Fruit fly (Drosophila melanogaster): ENCODE data around the gene PolI.

PolI gene

dm6 chr3R:8206628-8207275 is 26.6 kb upstream of the PolI start (continued):
- TF ChIP-seq CG8281 (tag; optimal IDR thresholded peaks at IDR 0.05) (peak; percentile 45), gsb-n (tag; optimal IDR thresholded peaks at IDR 0.05) (peak; percentile 29), CG4424 (GFP tag; optimal IDR thresholded peaks at IDR 0.05) (peak; percentile 2), CG3407 (GFP tag; optimal IDR thresholded peaks at IDR 0.05) (peak; percentile 9), CG17186 (GFP tag; optimal IDR thresholded peaks at IDR 0.05) (no peak), H2.0 (GFP tag; IDR thresholded peaks at IDR 0.05) (peak; percentile 35; the same call in 1 of the 2 replicates), exex (tag; optimal IDR thresholded peaks at IDR 0.05) (peak; percentile 63), CG3995 (GFP tag; optimal IDR thresholded peaks at IDR 0.05) (no peak), CG2875 (GFP tag; optimal IDR thresholded peaks at IDR 0.05) (peak; percentile 41), Hr3 (GFP tag; optimal IDR thresholded peaks at IDR 0.05) (peak; percentile 30), CG8388 (GFP tag; optimal IDR thresholded peaks at IDR 0.05) (peak; percentile 45), tin (GFP tag; optimal IDR thresholded peaks at IDR 0.05) (no peak), Ets65A (GFP tag) (peak; percentile 91), dmrt11E (tag; optimal IDR thresholded peaks at IDR 0.05) (peak; percentile 52), CG13894 (tag; optimal IDR thresholded peaks at IDR 0.05) (no peak), CG17361 (GFP tag; IDR thresholded peaks at IDR 0.05) (peak; percentile 62), CG3838 (GFP tag; optimal IDR thresholded peaks at IDR 0.05) (peak; percentile 15), HLH3B (GFP tag; IDR thresholded peaks at IDR 0.05) (0 out of 2 replicates have a peak, but pooled peaks have one; percentile 16), Hmr (GFP tag; optimal IDR thresholded peaks at IDR 0.05) (peak; percentile 62), Rx (GFP tag; IDR thresholded peaks at IDR 0.05) (no peak), BtbVII (GFP tag; optimal IDR thresholded peaks at IDR 0.05) (peak; percentile 20), unc-4 (GFP tag; IDR thresholded peaks at IDR 0.05; ENCODE audit: partially characterized antibody) (no peak), Dad (GFP tag; optimal IDR thresholded peaks at IDR 0.05) (no peak), cad (GFP tag; optimal IDR thresholded peaks at IDR 0.05) (no peak), fd102C (GFP tag; optimal IDR thresholded peaks at IDR 0.05) (no peak), CG10209 (GFP tag; optimal IDR thresholded peaks at IDR 0.05) (peak; percentile 37), Gug (GFP tag; IDR thresholded peaks at IDR 0.05) (0 out of 4 replicates have a peak, but pooled peaks have one; percentile 34), CG4282 (GFP tag; optimal IDR thresholded peaks at IDR 0.05) (no peak), Abd-B (GFP tag; optimal IDR thresholded peaks at IDR 0.05) (peak; percentile 35), Dbx (GFP tag; IDR thresholded peaks at IDR 0.05) (0 out of 3 replicates have a peak, but pooled peaks have one; percentile 27), CG10147 (GFP tag; optimal IDR thresholded peaks at IDR 0.05) (peak; percentile 35), Kr (GFP tag; optimal IDR thresholded peaks at IDR 0.05) (no peak), D (optimal IDR thresholded peaks at IDR 0.05) (no peak), D (GFP tag; optimal IDR thresholded peaks at IDR 0.05) (peak; percentile 21), lab (GFP tag; optimal IDR thresholded peaks at IDR 0.05) (peak; percentile 66), CG32532 (GFP tag; IDR thresholded peaks at IDR 0.05) (peak; percentile 26; the same call in 1 of the 2 replicates), ATbp (GFP tag; optimal IDR thresholded peaks at IDR 0.05) (peak; percentile 1), BEAF-32 (GFP tag; optimal IDR thresholded peaks at IDR 0.05) (no peak), Eip74EF (GFP tag; optimal IDR thresholded peaks at IDR 0.05) (peak in 1 of 2 experiments; percentile 29), CG10543 (GFP tag; optimal IDR thresholded peaks at IDR 0.05) (peak; percentile 12), CG2678 (tag; optimal IDR thresholded peaks at IDR 0.05) (peak; percentile 83), scrt (GFP tag; optimal IDR thresholded peaks at IDR 0.05) (peak; percentile 30), NC2α (GFP tag; optimal IDR thresholded peaks at IDR 0.05) (no peak), CG9932 (GFP tag; IDR thresholded peaks at IDR 0.05) (peak; percentile 42), otp (GFP tag; IDR thresholded peaks at IDR 0.05) (no peak), CG4707 (GFP tag; optimal IDR thresholded peaks at IDR 0.05) (no peak), tgo (GFP tag; IDR thresholded peaks at IDR 0.05) (peak; percentile 63; the same call in 2 of the 3 replicates), phol (tag; optimal IDR thresholded peaks at IDR 0.05) (peak; percentile 66), CG2712 (tag; optimal IDR thresholded peaks at IDR 0.05) (peak; percentile 72)
